Worm (Caenorhabditis elegans) whole organism, young adult: ENCODE data around the gene nhr-167.
A peak's percentile ranks its signal among the peaks of the same experiment; 100 is the strongest.

ENCODE experiments used
- B0035.1 ChIP-seq: sonication (generic microtip); optimal IDR thresholded peaks from 2 replicates; lab custom pipeline; 2016; ENCODE audit warnings: missing genetic modification characterization, mild to moderate bottlenecking, missing compliant biosample characterization, missing genotype, missing genetic modification reagents
- B0336.3 ChIP-seq: fragments of 200-800 bp; sonication (Bioruptor generic); IDR thresholded peaks from 2 replicates; pipeline ENCODE4 v1.3.6; 2022; ENCODE audit warnings: missing genetic modification characterization, missing compliant biosample characterization
- F23B12.7 ChIP-seq: sonication (generic microtip); optimal IDR thresholded peaks from 2 replicates; lab custom pipeline; 2017; ENCODE audit warnings: missing genetic modification characterization, mild to moderate bottlenecking, missing compliant biosample characterization, antibody characterized with exemption, moderate library complexity; ENCODE audit not compliant: insufficient read depth
- F33H1.4 ChIP-seq: fragments of 200-800 bp; sonication (Bioruptor generic); IDR thresholded peaks from 2 replicates; pipeline ENCODE4 v1.3.6; 2022; ENCODE audit warnings: missing genetic modification reagents, missing genetic modification characterization, missing compliant biosample characterization
- K11D2.4 ChIP-seq: fragments of 200-800 bp; sonication (Bioruptor generic); IDR thresholded peaks from 2 replicates; pipeline ENCODE4 v1.3.6; 2022; ENCODE audit warnings: missing genetic modification reagents, missing genetic modification characterization, missing compliant biosample characterization
- Y53F4B.3 ChIP-seq: fragments of 200-800 bp; sonication (Bioruptor generic); IDR thresholded peaks from 2 replicates; pipeline ENCODE4 v1.3.6; 2022; ENCODE audit warnings: missing genetic modification reagents, missing genetic modification characterization, missing compliant biosample characterization
- Y67H2A.10 ChIP-seq: fragments of 200-800 bp; sonication (Bioruptor generic); conservative IDR thresholded peaks from 2 replicates; pipeline ENCODE4 v1.3.6; 2022; ENCODE audit warnings: missing genetic modification reagents, missing genetic modification characterization, missing compliant biosample characterization
- ZK185.1 ChIP-seq: sonication (generic microtip); optimal IDR thresholded peaks from 2 replicates; lab custom pipeline; 2016; ENCODE audit warnings: mild to moderate bottlenecking, missing genetic modification characterization, missing compliant biosample characterization; ENCODE audit not compliant: poor library complexity, severe bottlenecking
- akir-1 ChIP-seq: fragments of 200-800 bp; sonication (Bioruptor generic); optimal IDR thresholded peaks from 2 replicates; lab custom pipeline; 2018; ENCODE audit warnings: mild to moderate bottlenecking, missing genetic modification characterization, moderate library complexity, missing compliant biosample characterization
- athp-1 ChIP-seq: sonication (generic microtip); optimal IDR thresholded peaks from 2 replicates; lab custom pipeline; 2017; ENCODE audit warnings: mild to moderate bottlenecking, missing genetic modification characterization, missing compliant biosample characterization
- attf-3 ChIP-seq: fragments of 200-800 bp; sonication (Bioruptor generic); conservative IDR thresholded peaks from 2 replicates; pipeline ENCODE4 v1.3.6; 2022; ENCODE audit warnings: missing genetic modification reagents, missing genetic modification characterization, missing compliant biosample characterization
- attf-5 ChIP-seq: fragments of 200-800 bp; sonication (Bioruptor generic); optimal IDR thresholded peaks from 2 replicates; lab custom pipeline; 2018; ENCODE audit warnings: mild to moderate bottlenecking, missing genetic modification characterization, missing compliant biosample characterization
- attf-6 ChIP-seq: fragments of 200-800 bp; sonication (Bioruptor generic); IDR thresholded peaks from 2 replicates; pipeline ENCODE4 v1.3.6; 2022; ENCODE audit warnings: missing genetic modification reagents, missing genetic modification characterization, missing compliant biosample characterization
- cebp-1 ChIP-seq, 2 experiments: fragments of 200-800 bp in 1 of 2; sonication (Bioruptor generic) in 1 of 2; sonication (generic microtip) in 1 of 2; IDR thresholded peaks in 1 of 2; optimal IDR thresholded peaks in 1 of 2; 2 replicates each; pipeline versions ENCODE4 v1.3.6 to Lab custom; 2017 to 2022; ENCODE audit warnings: missing compliant biosample characterization in 2 of 2, missing genetic modification characterization in 2 of 2, mild to moderate bottlenecking in 1 of 2, missing genetic modification reagents in 1 of 2, moderate library complexity in 1 of 2
- ceh-27 ChIP-seq: fragments of 200-800 bp; sonication (Bioruptor generic); optimal IDR thresholded peaks from 2 replicates; lab custom pipeline; 2018; ENCODE audit warnings: mild to moderate bottlenecking, missing genetic modification characterization, moderate library complexity, missing compliant biosample characterization
- ceh-79 ChIP-seq: sonication (generic microtip); optimal IDR thresholded peaks from 2 replicates; lab custom pipeline; 2017; ENCODE audit warnings: mild to moderate bottlenecking, missing genetic modification characterization, missing compliant biosample characterization
- ceh-91 ChIP-seq: fragments of 200-800 bp; sonication (Bioruptor generic); IDR thresholded peaks from 2 replicates; pipeline ENCODE4 v1.3.6; 2022; ENCODE audit warnings: missing genetic modification reagents, missing genetic modification characterization, missing compliant biosample characterization
- die-1 ChIP-seq: sonication (generic microtip); optimal IDR thresholded peaks from 2 replicates; lab custom pipeline; 2016; ENCODE audit warnings: missing genotype, mild to moderate bottlenecking, missing genetic modification characterization, missing compliant biosample characterization
- dpff-1 ChIP-seq: sonication (generic microtip); optimal IDR thresholded peaks from 2 replicates; lab custom pipeline; 2017; ENCODE audit warnings: mild to moderate bottlenecking, missing genetic modification characterization, missing compliant biosample characterization
- ets-4 ChIP-seq: fragments of 200-800 bp; sonication (Bioruptor generic); optimal IDR thresholded peaks from 2 replicates; lab custom pipeline; 2018; ENCODE audit warnings: mild to moderate bottlenecking, missing genetic modification characterization, missing compliant biosample characterization
- gei-17 ChIP-seq: fragments of 200-800 bp; sonication (Bioruptor generic); optimal IDR thresholded peaks from 2 replicates; lab custom pipeline; 2018; ENCODE audit warnings: mild to moderate bottlenecking, missing genetic modification characterization, missing compliant biosample characterization
- hlh-26 ChIP-seq: fragments of 200-800 bp; sonication (Bioruptor generic); conservative IDR thresholded peaks from 2 replicates; pipeline ENCODE4 v1.3.6; 2022; ENCODE audit warnings: missing genetic modification reagents, missing genetic modification characterization, missing compliant biosample characterization
- hrde-1 ChIP-seq: sonication (generic microtip); optimal IDR thresholded peaks from 2 replicates; lab custom pipeline; 2016; ENCODE audit warnings: missing genetic modification characterization, mild to moderate bottlenecking, missing compliant biosample characterization, moderate library complexity, missing genotype, missing genetic modification reagents, borderline replicate concordance
- hsf-1 ChIP-seq: fragments of 200-800 bp; sonication (Bioruptor generic); IDR thresholded peaks from 2 replicates; pipeline ENCODE4 v1.3.6; 2022; ENCODE audit warnings: missing genetic modification reagents, missing genetic modification characterization, missing compliant biosample characterization
- lin-40 ChIP-seq: sonication (generic microtip); optimal IDR thresholded peaks from 2 replicates; lab custom pipeline; 2016; ENCODE audit warnings: missing genetic modification characterization, mild to moderate bottlenecking, missing compliant biosample characterization, missing genotype, missing genetic modification reagents
- lin-54 ChIP-seq: fragments of 200-800 bp; sonication (Bioruptor generic); optimal IDR thresholded peaks from 2 replicates; lab custom pipeline; 2018; ENCODE audit warnings: mild to moderate bottlenecking, missing genetic modification characterization, missing compliant biosample characterization
- madf-10 ChIP-seq: sonication (generic microtip); optimal IDR thresholded peaks from 2 replicates; lab custom pipeline; 2016; ENCODE audit warnings: mild to moderate bottlenecking, missing genetic modification characterization, missing compliant biosample characterization
- madf-8 ChIP-seq: fragments of 200-800 bp; sonication (Bioruptor generic); conservative IDR thresholded peaks from 2 replicates; pipeline ENCODE4 v1.3.6; 2022; ENCODE audit warnings: missing genetic modification reagents, missing genetic modification characterization, missing compliant biosample characterization
- mel-28 ChIP-seq: sonication (generic microtip); optimal IDR thresholded peaks from 2 replicates; lab custom pipeline; 2016; ENCODE audit warnings: borderline replicate concordance, mild to moderate bottlenecking, missing genetic modification characterization, missing compliant biosample characterization
- nhr-27 ChIP-seq: fragments of 200-800 bp; sonication (Bioruptor generic); optimal IDR thresholded peaks from 2 replicates; lab custom pipeline; 2018; ENCODE audit warnings: mild to moderate bottlenecking, missing genetic modification characterization, moderate library complexity, missing compliant biosample characterization
- nhr-80 ChIP-seq: sonication (generic microtip); optimal IDR thresholded peaks from 2 replicates; lab custom pipeline; 2016; ENCODE audit warnings: missing genetic modification characterization, missing compliant biosample characterization
- pbrm-1 ChIP-seq: fragments of 200-800 bp; sonication (Bioruptor generic); IDR thresholded peaks from 2 replicates; pipeline ENCODE4 v1.3.6; 2022; ENCODE audit warnings: missing genetic modification reagents, missing genetic modification characterization, missing compliant biosample characterization
- rec-8 ChIP-seq, 2 experiments: sonication (generic microtip); optimal IDR thresholded peaks; 2 replicates each; lab custom pipeline; 2016; ENCODE audit warnings: mild to moderate bottlenecking in 2 of 2, missing genetic modification characterization in 2 of 2, missing genetic modification reagents in 2 of 2, missing genotype in 2 of 2, missing biosample characterization in 1 of 2, missing compliant biosample characterization in 1 of 2, moderate library complexity in 1 of 2
- sdz-38 ChIP-seq: sonication (generic microtip); optimal IDR thresholded peaks from 2 replicates; lab custom pipeline; 2016; ENCODE audit warnings: missing genotype, missing genetic modification characterization, missing compliant biosample characterization
- snpc-3.4 ChIP-seq: sonication (generic microtip); optimal IDR thresholded peaks from 2 replicates; lab custom pipeline; 2017; ENCODE audit warnings: missing genetic modification characterization, mild to moderate bottlenecking, missing compliant biosample characterization, antibody characterized with exemption, moderate library complexity, missing genotype, missing genetic modification reagents
- sptf-2 ChIP-seq: fragments of 200-800 bp; sonication (Bioruptor generic); optimal IDR thresholded peaks from 2 replicates; lab custom pipeline; 2018; ENCODE audit warnings: mild to moderate bottlenecking, missing genetic modification characterization, missing compliant biosample characterization
- unc-130 ChIP-seq: sonication (generic microtip); optimal IDR thresholded peaks from 2 replicates; lab custom pipeline; 2016; ENCODE audit warnings: missing genetic modification reagents, missing genetic modification characterization, missing compliant biosample characterization
- unc-62 ChIP-seq: fragments of 150-350 bp; optimal IDR thresholded peaks from 2 replicates; lab custom pipeline; 2014; ENCODE audit warnings: missing biosample characterization, missing genetic modification reagents, missing genetic modification characterization
- zim-3 ChIP-seq: sonication (generic microtip); optimal IDR thresholded peaks from 2 replicates; lab custom pipeline; 2017; ENCODE audit warnings: mild to moderate bottlenecking, missing genetic modification characterization, moderate library complexity, missing compliant biosample characterization
- ztf-26 ChIP-seq: sonication (generic microtip); optimal IDR thresholded peaks from 2 replicates; lab custom pipeline; 2017; ENCODE audit warnings: missing genetic modification characterization, missing compliant biosample characterization

nhr-167 gene

ce11 chrX:11946788-11947463, 35.0 kb downstream of the nhr-167 start, which contains the start of gene nfya-1:
Gene nfya-1 (minus strand): TSS chrX:11946838.
- peak; percentile 51 for TF ChIP-seq ceh-27 (GFP tag; lab: Kevin White, UChicago)
- peak; percentile 39 for TF ChIP-seq lin-40 (tag; lab: Kevin White, UChicago)
- no peak for TF ChIP-seq lin-54 (GFP tag; lab: Kevin White, UChicago)
- peak; percentile 11 for TF ChIP-seq nhr-80 (tag; lab: Kevin White, UChicago)
- peak; percentile 19 for TF ChIP-seq gei-17

- TF ChIP-seq attf-3 (no peak), mel-28 (tag; lab: Kevin White, UChicago) (no peak), B0336.3 (GFP tag; lab: Robert Waterston, UW) (no peak)
These were observed 39.9 kb downstream of the nhr-167 start, which contains the start of gene F55G7.3 for ce11 chrX:11941951-11942350. Gene F55G7.3 (minus strand): TSS chrX:11942051.

DNA sequence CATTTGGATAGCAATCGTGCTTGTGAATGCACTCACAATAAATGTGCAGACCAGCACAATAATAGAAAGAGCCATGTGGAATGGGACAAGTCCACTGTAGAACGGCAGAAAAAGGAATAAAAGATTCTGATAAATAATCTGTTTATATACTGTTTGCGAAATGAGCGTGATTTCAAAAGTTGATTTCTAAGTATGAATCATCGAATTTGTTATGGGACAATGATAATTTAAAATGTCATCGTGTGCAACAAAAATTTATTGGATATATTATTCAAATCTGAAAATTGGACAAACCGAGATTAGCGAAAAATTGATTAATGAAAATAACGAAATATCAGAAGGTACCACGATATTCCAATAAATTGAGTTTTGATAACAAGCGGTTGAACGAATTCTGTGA, 43.1 kb downstream of the nhr-167 start, which contains the start of gene F55G7.5:
F55G7.5 (minus strand) TSS at position 101 of the 400 bp plus-strand sequence.
- TF ChIP-seq unc-62 (GFP tag; lab: Kevin White, UChicago) (no peak), nhr-27 (tag; lab: Kevin White, UChicago) (no peak), ZK185.1 (tag; lab: Kevin White, UChicago) (no peak), ztf-26 (no peak), snpc-3.4 (tag; lab: Kevin White, UChicago) (no peak), K11D2.4 (GFP tag; lab: Robert Waterston, UW) (no peak), ceh-91 (GFP tag; lab: Robert Waterston, UW) (no peak), hsf-1 (GFP tag; lab: Robert Waterston, UW) (no peak), ceh-79 (tag; lab: Kevin White, UChicago) (no peak), unc-130 (GFP tag; lab: Kevin White, UChicago) (no peak), ets-4 (GFP tag; lab: Kevin White, UChicago) (no peak), sdz-38 (tag; lab: Kevin White, UChicago) (no peak), F33H1.4 (GFP tag; lab: Robert Waterston, UW) (no peak), hrde-1 (tag; lab: Kevin White, UChicago) (no peak)

- TF ChIP-seq F23B12.7 (tag; lab: Kevin White, UChicago) = peak; percentile 90
- peak; percentile 47 for TF ChIP-seq attf-5
- peak; percentile 93 for TF ChIP-seq pbrm-1
- peak; percentile 85 for TF ChIP-seq akir-1 (GFP tag; lab: Kevin White, UChicago)
- TF ChIP-seq K11D2.4 (GFP tag; lab: Robert Waterston, UW) = peak; percentile 98
- peak; percentile 64 for TF ChIP-seq athp-1
- TF ChIP-seq hlh-26 (GFP tag; lab: Robert Waterston, UW) = no peak
- no peak for TF ChIP-seq attf-6 (GFP tag; lab: Robert Waterston, UW)
- peak; percentile 6 to 26 for TF ChIP-seq rec-8 (tag; optimal IDR thresholded peaks at IDR 0.05; lab: Kevin White, UChicago)
- peak; percentile 96 for TF ChIP-seq madf-10 (tag; lab: Kevin White, UChicago)
- peak; percentile 60 for TF ChIP-seq zim-3 (tag; lab: Kevin White, UChicago)
- no peak; the same call in 1 of the 2 replicates for TF ChIP-seq Y67H2A.10 (GFP tag; lab: Robert Waterston, UW)
- TF ChIP-seq sptf-2 = peak; percentile 55
- TF ChIP-seq madf-8 (GFP tag; lab: Robert Waterston, UW) = no peak
- no peak for TF ChIP-seq Y53F4B.3 (GFP tag; lab: Robert Waterston, UW)
- peak; percentile 94 for TF ChIP-seq B0035.1 (tag; lab: Kevin White, UChicago)
- TF ChIP-seq die-1 (tag; lab: Kevin White, UChicago) = peak; percentile 45
- peak; percentile 29 for TF ChIP-seq dpff-1 (tag; lab: Kevin White, UChicago)
- TF ChIP-seq cebp-1 (GFP tag; IDR thresholded peaks at IDR 0.05; lab: Robert Waterston, UW) = peak; percentile 67; the same call in 1 of the 2 replicates
- TF ChIP-seq cebp-1 (tag; optimal IDR thresholded peaks at IDR 0.05; lab: Kevin White, UChicago) = peak; percentile 97
These were observed 44.4 kb downstream of the nhr-167 start for ce11 chrX:11937343-11937935.
